Fruit fly (Drosophila melanogaster) whole organism, embryonic: Measurements from ENCODE around the gene CG8851.

Experiments used
- B-H1 ChIP-seq: fragments of 200-800 bp; sonication (Bioruptor generic); IDR thresholded peaks from 3 replicates; pipeline ENCODE4 v1.3.6; 2022; ENCODE audit warnings: missing biosample characterization, missing genetic modification characterization
- Blimp-1 ChIP-seq: fragments of 200-800 bp; sonication (Bioruptor generic); optimal IDR thresholded peaks from 3 replicates; lab custom pipeline; 2018; ENCODE audit warnings: missing biosample characterization, missing genetic modification characterization, mild to moderate bottlenecking, moderate library complexity, missing genetic modification reagents
- CG11456 ChIP-seq: fragments of 200-800 bp; sonication (Bioruptor generic); IDR thresholded peaks from 3 replicates; pipeline ENCODE4 v1.3.6; 2022; ENCODE audit warnings: missing biosample characterization, missing genetic modification characterization
- CG11560 ChIP-seq: fragments of 200-800 bp; sonication (Bioruptor generic); IDR thresholded peaks from 3 replicates; pipeline ENCODE4 v1.3.6; 2022; ENCODE audit warnings: missing biosample characterization, missing genetic modification characterization
- CG12769 ChIP-seq: fragments of 200-800 bp; sonication (Bioruptor generic); optimal IDR thresholded peaks from 2 replicates; lab custom pipeline; 2019; ENCODE audit warnings: missing biosample characterization, mild to moderate bottlenecking, missing genetic modification characterization, moderate library complexity
- CG17385 ChIP-seq: fragments of 200-800 bp; sonication (Bioruptor generic); optimal IDR thresholded peaks from 3 replicates; lab custom pipeline; 2018; ENCODE audit warnings: missing biosample characterization, mild to moderate bottlenecking, missing genetic modification characterization
- CG1792 ChIP-seq: fragments of 200-800 bp; sonication (Bioruptor generic); optimal IDR thresholded peaks from 2 replicates; lab custom pipeline; 2016; ENCODE audit warnings: missing biosample characterization, missing genetic modification characterization
- CG18011 ChIP-seq: fragments of 200-800 bp; sonication (Bioruptor generic); optimal IDR thresholded peaks from 2 replicates; lab custom pipeline; 2017; ENCODE audit warnings: missing biosample characterization, missing genetic modification characterization, mild to moderate bottlenecking, moderate library complexity, missing genotype
- CG34224 ChIP-seq: fragments of 200-800 bp; sonication (Bioruptor generic); IDR thresholded peaks from 3 replicates; pipeline ENCODE4 v1.3.6; 2022; ENCODE audit warnings: missing biosample characterization, missing genetic modification characterization; ENCODE audit not compliant: partially characterized antibody
- CG4282 ChIP-seq: fragments of 200-800 bp; sonication (Bioruptor generic); optimal IDR thresholded peaks from 2 replicates; lab custom pipeline; 2016; ENCODE audit warnings: missing biosample characterization, missing genetic modification characterization
- CG4424 ChIP-seq: fragments of 200-800 bp; sonication (Bioruptor generic); optimal IDR thresholded peaks from 3 replicates; lab custom pipeline; 2016; ENCODE audit warnings: missing biosample characterization, missing genetic modification characterization
- CG4730 ChIP-seq: fragments of 200-800 bp; sonication (Bioruptor generic); IDR thresholded peaks from 2 replicates; pipeline ENCODE4 v1.3.6; 2022; ENCODE audit warnings: missing biosample characterization, missing genetic modification characterization
- CG7963 ChIP-seq: fragments of 200-800 bp; sonication (Bioruptor generic); IDR thresholded peaks from 3 replicates; pipeline ENCODE4 v1.3.6; 2022; ENCODE audit warnings: missing biosample characterization, missing genetic modification characterization; ENCODE audit not compliant: partially characterized antibody
- CG8944 ChIP-seq: fragments of 200-800 bp; sonication (Bioruptor generic); optimal IDR thresholded peaks from 3 replicates; lab custom pipeline; 2016; ENCODE audit warnings: missing biosample characterization, missing genetic modification characterization
- CTCF ChIP-seq: fragments of 200-800 bp; sonication (Bioruptor generic); optimal IDR thresholded peaks from 2 replicates; lab custom pipeline; 2017; ENCODE audit warnings: missing biosample characterization, mild to moderate bottlenecking, missing genetic modification characterization, moderate library complexity
- HLH54F ChIP-seq: fragments of 200-800 bp; sonication (Bioruptor generic); optimal IDR thresholded peaks from 3 replicates; lab custom pipeline; 2016; ENCODE audit warnings: missing biosample characterization, missing genetic modification characterization
- HLHmδ ChIP-seq: fragments of 200-800 bp; sonication (Bioruptor generic); optimal IDR thresholded peaks from 2 replicates; lab custom pipeline; 2018; ENCODE audit warnings: missing biosample characterization, mild to moderate bottlenecking, missing genetic modification characterization, moderate library complexity
- Hr3 ChIP-seq: fragments of 200-800 bp; sonication (Bioruptor generic); optimal IDR thresholded peaks from 3 replicates; lab custom pipeline; 2016; ENCODE audit warnings: missing biosample characterization, missing genetic modification characterization
- Hr51 ChIP-seq, 2 experiments: fragments of 200-800 bp; sonication (Bioruptor generic); optimal IDR thresholded peaks; 2 replicates in 1 of 2; 3 replicates in 1 of 2; lab custom pipeline; 2016 to 2018; ENCODE audit warnings: missing biosample characterization in 2 of 2, missing genetic modification characterization in 2 of 2, mild to moderate bottlenecking in 1 of 2, moderate library complexity in 1 of 2
- Hsf ChIP-seq: fragments of 200-800 bp; sonication (Bioruptor generic); optimal IDR thresholded peaks from 3 replicates; lab custom pipeline; 2016; ENCODE audit warnings: missing biosample characterization, missing genetic modification characterization
- Med ChIP-seq: fragments of 200-800 bp; sonication (Bioruptor generic); peaks from one replicate; lab custom pipeline; 2016; ENCODE audit warnings: missing biosample characterization, missing genetic modification characterization, mild to moderate bottlenecking, inconsistent platforms, moderate library complexity
- Meics ChIP-seq: fragments of 200-800 bp; sonication (Bioruptor generic); optimal IDR thresholded peaks from 2 replicates; lab custom pipeline; 2017; ENCODE audit warnings: missing biosample characterization, mild to moderate bottlenecking, missing genetic modification characterization
- Nf-YB ChIP-seq: fragments of 200-800 bp; sonication (Bioruptor generic); optimal IDR thresholded peaks from 3 replicates; lab custom pipeline; 2019; ENCODE audit warnings: missing biosample characterization, mild to moderate bottlenecking, missing genetic modification characterization, moderate library complexity
- NfI ChIP-seq: fragments of 200-800 bp; sonication (Bioruptor generic); optimal IDR thresholded peaks from 3 replicates; lab custom pipeline; 2018; ENCODE audit warnings: missing biosample characterization, mild to moderate bottlenecking, missing genetic modification characterization, moderate library complexity
- Ptx1 ChIP-seq: fragments of 200-800 bp; sonication (Bioruptor generic); IDR thresholded peaks from 2 replicates; pipeline ENCODE4 v1.3.6; 2022; ENCODE audit warnings: missing biosample characterization, missing genetic modification characterization
- bcd ChIP-seq: fragments of 200-800 bp; sonication (Bioruptor generic); optimal IDR thresholded peaks from 2 replicates; lab custom pipeline; 2017; ENCODE audit warnings: missing biosample characterization, mild to moderate bottlenecking, missing genetic modification characterization
- bsh ChIP-seq, 2 experiments: fragments of 200-800 bp; sonication (Bioruptor generic); optimal IDR thresholded peaks; 2 replicates each; lab custom pipeline; 2017 to 2018; ENCODE audit warnings: mild to moderate bottlenecking in 2 of 2, missing biosample characterization in 2 of 2, missing genetic modification characterization in 2 of 2, moderate library complexity in 1 of 2
- btn ChIP-seq: fragments of 200-800 bp; sonication (Bioruptor generic); optimal IDR thresholded peaks from 2 replicates; lab custom pipeline; 2016; ENCODE audit warnings: missing biosample characterization, missing genetic modification characterization
- cad ChIP-seq: fragments of >200 bp; optimal IDR thresholded peaks from 2 replicates; lab custom pipeline; 2017; ENCODE audit warnings: missing biosample characterization, missing genetic modification characterization
- ci ChIP-seq: fragments of 200-800 bp; sonication (Bioruptor generic); IDR thresholded peaks from 3 replicates; pipeline ENCODE4 v1.3.6; 2022; ENCODE audit warnings: missing biosample characterization, missing genetic modification characterization
- corto ChIP-seq: fragments of 200-800 bp; sonication (Bioruptor generic); optimal IDR thresholded peaks from 2 replicates; lab custom pipeline; 2016; ENCODE audit warnings: missing biosample characterization, mild to moderate bottlenecking, missing genetic modification characterization, moderate library complexity
- dan ChIP-seq: fragments of 200-800 bp; sonication (Bioruptor generic); IDR thresholded peaks from 2 replicates; pipeline ENCODE4 v1.3.6; 2022; ENCODE audit warnings: missing biosample characterization, missing genetic modification characterization
- ewg ChIP-seq: fragments of 200-800 bp; sonication (Bioruptor generic); optimal IDR thresholded peaks from 3 replicates; lab custom pipeline; 2017; ENCODE audit warnings: mild to moderate bottlenecking, missing biosample characterization, missing genetic modification reagents, missing genetic modification characterization
- gfzf ChIP-seq: fragments of 200-800 bp; sonication (Bioruptor generic); optimal IDR thresholded peaks from 2 replicates; lab custom pipeline; 2016; ENCODE audit warnings: missing biosample characterization, mild to moderate bottlenecking, missing genetic modification characterization, moderate library complexity
- h ChIP-seq: fragments of >200 bp; optimal IDR thresholded peaks from 2 replicates; lab custom pipeline; 2017
- hkb ChIP-seq, 2 experiments: fragments of 200-800 bp in 1 of 2; fragments of >200 bp in 1 of 2; sonication (Bioruptor generic) in 1 of 2; IDR thresholded peaks in 1 of 2; optimal IDR thresholded peaks in 1 of 2; 2 replicates each; pipeline versions ENCODE4 v1.3.6 to Lab custom; 2017 to 2022; ENCODE audit warnings: missing biosample characterization in 1 of 2, missing genetic modification characterization in 1 of 2
- kah ChIP-seq: fragments of 200-800 bp; sonication (Bioruptor generic); optimal IDR thresholded peaks from 2 replicates; lab custom pipeline; 2018; ENCODE audit warnings: missing biosample characterization, mild to moderate bottlenecking, missing genetic modification characterization
- lov ChIP-seq, 2 experiments: fragments of 200-800 bp in 1 of 2; fragments of >200 bp in 1 of 2; sonication (Bioruptor generic) in 1 of 2; IDR thresholded peaks in 1 of 2; optimal IDR thresholded peaks in 1 of 2; 2 replicates in 1 of 2; 3 replicates in 1 of 2; pipeline versions ENCODE4 v1.3.6 to Lab custom; 2017 to 2022; ENCODE audit warnings: missing biosample characterization in 1 of 2, missing genetic modification characterization in 1 of 2
- nmo ChIP-seq: fragments of 200-800 bp; sonication (Bioruptor generic); optimal IDR thresholded peaks from 2 replicates; lab custom pipeline; 2018; ENCODE audit warnings: missing biosample characterization, mild to moderate bottlenecking, missing genetic modification characterization, moderate library complexity
- odd ChIP-seq: fragments of 200-800 bp; sonication (Bioruptor generic); optimal IDR thresholded peaks from 2 replicates; lab custom pipeline; 2017; ENCODE audit warnings: missing biosample characterization, mild to moderate bottlenecking, missing genetic modification characterization
- prd ChIP-seq, 3 experiments: fragments of >200 bp in 2 of 3; fragments of 200-800 bp in 1 of 3; sonication (Bioruptor generic) in 1 of 3; optimal IDR thresholded peaks in 2 of 3; IDR thresholded peaks in 1 of 3; 2 replicates in 2 of 3; 3 replicates in 1 of 3; pipeline versions ENCODE4 v1.3.6 to Lab custom; 2017 to 2022; ENCODE audit warnings: missing biosample characterization in 1 of 3, missing genetic modification characterization in 1 of 3
- repo ChIP-seq: fragments of 200-800 bp; sonication (Bioruptor generic); optimal IDR thresholded peaks from 2 replicates; lab custom pipeline; 2016; ENCODE audit warnings: missing biosample characterization, missing genetic modification characterization
- ro ChIP-seq: fragments of 200-800 bp; sonication (Bioruptor generic); IDR thresholded peaks from 2 replicates; pipeline ENCODE4 v1.3.6; 2022; ENCODE audit warnings: missing biosample characterization, missing genetic modification characterization
- run ChIP-seq: fragments of 200-800 bp; sonication (Bioruptor generic); optimal IDR thresholded peaks from 3 replicates; lab custom pipeline; 2018; ENCODE audit warnings: missing biosample characterization, mild to moderate bottlenecking, missing genetic modification characterization
- salm ChIP-seq: fragments of 200-800 bp; sonication (Bioruptor generic); optimal IDR thresholded peaks from 2 replicates; lab custom pipeline; 2018; ENCODE audit warnings: missing biosample characterization, mild to moderate bottlenecking, missing genetic modification characterization
- slp2 ChIP-seq: fragments of 200-800 bp; sonication (Bioruptor generic); optimal IDR thresholded peaks from 2 replicates; lab custom pipeline; 2016; ENCODE audit warnings: missing biosample characterization, missing genetic modification characterization
- stwl ChIP-seq: fragments of 200-800 bp; sonication (Bioruptor generic); optimal IDR thresholded peaks from 3 replicates; lab custom pipeline; 2018; ENCODE audit warnings: missing biosample characterization, mild to moderate bottlenecking, missing genetic modification characterization, moderate library complexity
- vnd ChIP-seq: fragments of 200-800 bp; sonication (Bioruptor generic); IDR thresholded peaks from 3 replicates; pipeline ENCODE4 v1.3.6; 2022; ENCODE audit warnings: missing biosample characterization, missing genetic modification characterization; ENCODE audit not compliant: partially characterized antibody
- vvl ChIP-seq: fragments of 200-800 bp; sonication (Bioruptor generic); IDR thresholded peaks from 2 replicates; pipeline ENCODE4 v1.3.6; 2022; ENCODE audit warnings: missing biosample characterization, missing genetic modification characterization
- zen2 ChIP-seq: fragments of 200-800 bp; sonication (Bioruptor generic); IDR thresholded peaks from 3 replicates; pipeline ENCODE4 v1.3.6; 2022; ENCODE audit warnings: missing biosample characterization, missing genetic modification characterization; ENCODE audit not compliant: partially characterized antibody

The CG8851 gene

dm6 chr2L:3482712-3483111, 36.8 kb upstream of the CG8851 start (continued):
- TF ChIP-seq stwl = no peak
- TF ChIP-seq lov (optimal IDR thresholded peaks at IDR 0.05; lab: Kevin White, UChicago) = no peak
- no peak for TF ChIP-seq lov (GFP tag; IDR thresholded peaks at IDR 0.05; lab: Robert Waterston, UW)
- no peak for TF ChIP-seq odd (GFP tag; lab: Kevin White, UChicago)
- TF ChIP-seq Hr3 (GFP tag; lab: Kevin White, UChicago) = no peak
- peak; percentile 4 for TF ChIP-seq CG4424
- peak; percentile 3 for TF ChIP-seq ewg (GFP tag; lab: Kevin White, UChicago)
- TF ChIP-seq vvl (GFP tag; lab: Robert Waterston, UW) = peak; percentile 45; the same call in 1 of the 2 replicates
- TF ChIP-seq CG17385 (GFP tag; lab: Kevin White, UChicago) = no peak
- no peak for TF ChIP-seq HLH54F
- no peak for TF ChIP-seq CG4282
- no peak for TF ChIP-seq cad (GFP tag; lab: Kevin White, UChicago)
- no peak for TF ChIP-seq Med (GFP tag; lab: Kevin White, UChicago)
- 0 out of 3 replicates have a peak, but pooled peaks have one; percentile 15 for TF ChIP-seq CG11456 (GFP tag; lab: Robert Waterston, UW)
- TF ChIP-seq prd (optimal IDR thresholded peaks at IDR 0.05; lab: Kevin White, UChicago) = no peak
- peak; percentile 39; the same call in 1 of the 3 replicates for TF ChIP-seq prd (GFP tag; IDR thresholded peaks at IDR 0.05; lab: Robert Waterston, UW)
- peak; percentile 30 for TF ChIP-seq nmo (GFP tag; lab: Kevin White, UChicago)
- no peak for TF ChIP-seq gfzf (GFP tag; lab: Kevin White, UChicago)
- TF ChIP-seq Blimp-1 = peak; percentile 32
- no peak for TF ChIP-seq Meics (GFP tag; lab: Kevin White, UChicago)
- TF ChIP-seq CTCF = no peak
- TF ChIP-seq Ptx1 (GFP tag; lab: Robert Waterston, UW) = peak; percentile 41; the same call in 1 of the 2 replicates
- no peak for TF ChIP-seq B-H1 (GFP tag; lab: Robert Waterston, UW)
- no peak for TF ChIP-seq Hr51 (GFP tag; optimal IDR thresholded peaks at IDR 0.05; lab: Kevin White, UChicago)
- no peak for TF ChIP-seq corto (GFP tag; lab: Kevin White, UChicago)
- TF ChIP-seq Hsf = no peak
- no peak for TF ChIP-seq ro (GFP tag; lab: Robert Waterston, UW)
- TF ChIP-seq CG8944 = no peak
- no peak for TF ChIP-seq salm (tag; lab: Kevin White, UChicago)
- TF ChIP-seq hkb (optimal IDR thresholded peaks at IDR 0.05; lab: Kevin White, UChicago) = no peak
- TF ChIP-seq hkb (GFP tag; IDR thresholded peaks at IDR 0.05; lab: Robert Waterston, UW) = 0 out of 2 replicates have a peak, but pooled peaks have one; percentile 16
- TF ChIP-seq h (lab: Kevin White, UChicago) = no peak
- no peak for TF ChIP-seq repo (GFP tag; lab: Kevin White, UChicago)
- TF ChIP-seq btn = no peak
- no peak for TF ChIP-seq bsh (GFP tag; optimal IDR thresholded peaks at IDR 0.05; lab: Kevin White, UChicago)
- no peak for TF ChIP-seq slp2 (GFP tag; lab: Kevin White, UChicago)
- no peak for TF ChIP-seq zen2 (GFP tag; lab: Robert Waterston, UW)
- no peak for TF ChIP-seq CG1792
- TF ChIP-seq CG18011 = no peak
- no peak for TF ChIP-seq NfI
- no peak for TF ChIP-seq Nf-YB
- no peak for TF ChIP-seq HLHmδ
- TF ChIP-seq CG12769 = no peak
- no peak for TF ChIP-seq CG4730 (GFP tag; lab: Robert Waterston, UW)
- no peak for TF ChIP-seq CG34224 (GFP tag; lab: Robert Waterston, UW)
- TF ChIP-seq dan (GFP tag; lab: Robert Waterston, UW) = no peak
- peak; percentile 0 for TF ChIP-seq bcd (GFP tag; lab: Kevin White, UChicago)
- no peak for TF ChIP-seq CG7963
- TF ChIP-seq ci (GFP tag; lab: Robert Waterston, UW) = 0 out of 3 replicates have a peak, but pooled peaks have one; percentile 30
- TF ChIP-seq vnd = no peak
- TF ChIP-seq run (tag; lab: Kevin White, UChicago) = no peak
- TF ChIP-seq kah (GFP tag; lab: Kevin White, UChicago) = no peak
- no peak for TF ChIP-seq CG11560 (tag; lab: Robert Waterston, UW)
